Worm (Caenorhabditis elegans) whole organism, midembryonic: ENCODE data around the gene sdz-6.

Experiments
- T22C8.4 ChIP-seq: fragments of 200-800 bp; sonication (Bioruptor generic); IDR thresholded peaks from 2 replicates; pipeline ENCODE4 v1.3.6; 2022; ENCODE audit warnings: missing genetic modification characterization, missing compliant biosample characterization
- cog-1 ChIP-seq: sonication (generic microtip); optimal IDR thresholded peaks from 2 replicates; lab custom pipeline; 2016; ENCODE audit warnings: missing genetic modification characterization, missing compliant biosample characterization
- flt-1 ChIP-seq: fragments of 200-800 bp; sonication (Bioruptor generic); IDR thresholded peaks from 2 replicates; pipeline ENCODE4 v1.3.6; 2022; ENCODE audit warnings: missing genetic modification characterization, missing compliant biosample characterization
- klf-2 ChIP-seq: fragments of 200-800 bp; sonication (Bioruptor generic); conservative IDR thresholded peaks from 2 replicates; pipeline ENCODE4 v1.3.6; 2022; ENCODE audit warnings: missing genetic modification reagents, missing genetic modification characterization, missing compliant biosample characterization
- med-1 ChIP-seq: sonication (generic microtip); optimal IDR thresholded peaks from 2 replicates; lab custom pipeline; 2017; ENCODE audit warnings: missing genetic modification characterization, mild to moderate bottlenecking, missing compliant biosample characterization, antibody characterized with exemption, missing genetic modification reagents; ENCODE audit not compliant: insufficient read depth
- ref-1 ChIP-seq: fragments of 200-800 bp; sonication (Bioruptor generic); conservative IDR thresholded peaks from 2 replicates; pipeline ENCODE4 v1.3.6; 2022; ENCODE audit warnings: missing genetic modification reagents, missing genetic modification characterization, missing compliant biosample characterization
- tab-1 ChIP-seq: fragments of 200-800 bp; sonication (Bioruptor generic); IDR thresholded peaks from 2 replicates; pipeline ENCODE4 v1.3.6; 2022; ENCODE audit warnings: missing genetic modification characterization, missing compliant biosample characterization
- ztf-23 ChIP-seq: fragments of 200-800 bp; sonication (Bioruptor generic); IDR thresholded peaks from 2 replicates; pipeline ENCODE4 v1.3.6; 2022; ENCODE audit warnings: missing genetic modification reagents, missing genetic modification characterization, missing compliant biosample characterization
- ztf-29 ChIP-seq: fragments of 200-800 bp; sonication (Bioruptor generic); IDR thresholded peaks from 2 replicates; pipeline ENCODE4 v1.3.6; 2022; ENCODE audit warnings: missing genetic modification reagents, missing genetic modification characterization, missing compliant biosample characterization

The sdz-6 gene

ce11 chrV:19320385-19320784 lies at the start of gene sdz-6:
sdz-6 (plus strand) TSS chrV:19320613.
- no peak for TF ChIP-seq ztf-23 (GFP tag; lab: Robert Waterston, UW)
- TF ChIP-seq T22C8.4 (GFP tag; lab: Robert Waterston, UW) = no peak
- TF ChIP-seq cog-1 (tag; lab: Kevin White, UChicago) = no peak
- no peak for TF ChIP-seq klf-2
- no peak for TF ChIP-seq ref-1
- TF ChIP-seq med-1 (GFP tag; lab: Kevin White, UChicago) = no peak
- TF ChIP-seq tab-1 (GFP tag; lab: Robert Waterston, UW) = no peak
- no peak for TF ChIP-seq ztf-29 (GFP tag; lab: Robert Waterston, UW)
- TF ChIP-seq flt-1 (GFP tag; lab: Robert Waterston, UW) = no peak

- TF ChIP-seq tab-1 (GFP tag; lab: Robert Waterston, UW) (no peak), cog-1 (tag; lab: Kevin White, UChicago) (no peak), flt-1 (GFP tag; lab: Robert Waterston, UW) (no peak), klf-2 (no peak), ztf-29 (GFP tag; lab: Robert Waterston, UW) (no peak), ztf-23 (GFP tag; lab: Robert Waterston, UW) (no peak), T22C8.4 (GFP tag; lab: Robert Waterston, UW) (no peak), ref-1 (no peak)
Measured at ce11 chrV:19276354-19276753, 44.1 kb upstream of the sdz-6 start.

ce11 chrV:19278488-19278887 lies 41.9 kb upstream of the sdz-6 start:
- TF ChIP-seq ztf-23 (GFP tag; lab: Robert Waterston, UW) (no peak), klf-2 (no peak), T22C8.4 (GFP tag; lab: Robert Waterston, UW) (no peak), flt-1 (GFP tag; lab: Robert Waterston, UW) (no peak), ztf-29 (GFP tag; lab: Robert Waterston, UW) (no peak), cog-1 (tag; lab: Kevin White, UChicago) (no peak), ref-1 (no peak), med-1 (GFP tag; lab: Kevin White, UChicago) (no peak), tab-1 (GFP tag; lab: Robert Waterston, UW) (no peak)

DNA sequence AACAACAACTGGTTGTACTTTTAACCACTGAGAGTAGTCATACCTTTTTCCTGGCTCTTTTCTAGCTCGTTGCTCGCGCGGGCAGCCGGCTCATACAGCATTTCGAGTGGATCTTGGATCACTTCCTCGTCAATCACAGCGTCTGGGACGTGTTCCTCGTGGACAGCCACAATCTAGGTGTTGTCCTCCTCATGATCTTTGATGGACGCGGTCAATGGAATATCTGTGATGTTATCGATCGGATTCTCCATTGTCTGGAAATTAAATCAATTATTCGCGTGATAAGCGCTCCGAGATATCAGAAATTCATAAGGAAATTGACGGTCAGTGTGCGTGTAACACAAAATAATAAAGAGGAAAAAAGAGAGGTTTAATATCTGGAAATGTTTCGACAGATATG lies 40.5 kb upstream of the sdz-6 start, which contains the start of gene F21D9.8:
TSS of gene F21D9.8 (minus strand) at position 101 of the 400 bp plus-strand sequence.
- TF ChIP-seq T22C8.4 (GFP tag; lab: Robert Waterston, UW) (no peak), klf-2 (no peak), tab-1 (GFP tag; lab: Robert Waterston, UW) (no peak), flt-1 (GFP tag; lab: Robert Waterston, UW) (no peak), ztf-23 (GFP tag; lab: Robert Waterston, UW) (no peak)

ce11 chrV:19282314-19282713 lies 38.1 kb upstream of the sdz-6 start, which contains the start of gene fbxb-117:
fbxb-117 (plus strand) TSS chrV:19282614.
- TF ChIP-seq T22C8.4 (GFP tag; lab: Robert Waterston, UW) = no peak

ce11 chrV:19285921-19286320 lies 34.5 kb upstream of the sdz-6 start:
- TF ChIP-seq flt-1 (GFP tag; lab: Robert Waterston, UW) (no peak), T22C8.4 (GFP tag; lab: Robert Waterston, UW) (no peak), klf-2 (no peak), ref-1 (no peak)

- TF ChIP-seq tab-1 (GFP tag; lab: Robert Waterston, UW) = no peak
- no peak for TF ChIP-seq flt-1 (GFP tag; lab: Robert Waterston, UW)
- TF ChIP-seq ztf-23 (GFP tag; lab: Robert Waterston, UW) = no peak
- TF ChIP-seq klf-2 = no peak
- no peak for TF ChIP-seq ref-1
- no peak for TF ChIP-seq med-1 (GFP tag; lab: Kevin White, UChicago)
- no peak for TF ChIP-seq ztf-29 (GFP tag; lab: Robert Waterston, UW)
- TF ChIP-seq T22C8.4 (GFP tag; lab: Robert Waterston, UW) = no peak
- TF ChIP-seq cog-1 (tag; lab: Kevin White, UChicago) = no peak
Measured at ce11 chrV:19288073-19288805, 32.2 kb upstream of the sdz-6 start, which contains the start of the genes F55C9.3 and fbxb-57. F55C9.3 (minus strand) TSS chrV:19288173. fbxb-57 (plus strand) TSS chrV:19288755.

- TF ChIP-seq ztf-23 (GFP tag; lab: Robert Waterston, UW) (no peak), cog-1 (tag; lab: Kevin White, UChicago) (no peak)
Measured at ce11 chrV:19293025-19293424, 27.4 kb upstream of the sdz-6 start, which contains the start of gene F55C9.5. F55C9.5 (minus strand) TSS chrV:19293125.

DNA sequence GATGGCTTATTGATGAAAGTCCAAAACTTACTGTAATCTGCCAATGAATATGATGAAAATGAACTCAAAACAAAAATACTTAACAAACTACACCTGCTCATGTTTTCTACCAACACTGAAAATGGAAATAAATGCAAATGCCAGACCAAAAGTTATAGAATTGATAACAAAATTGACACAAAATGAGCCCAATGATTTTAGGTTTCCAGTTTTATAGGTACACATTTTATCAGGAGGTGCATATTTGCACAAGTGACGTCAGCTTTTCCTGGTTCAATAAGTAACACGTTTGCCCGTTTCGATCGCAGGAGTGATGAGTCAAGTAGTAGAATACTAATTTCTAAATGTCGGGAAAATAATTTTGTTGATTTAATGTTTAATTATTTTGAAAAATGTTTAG lies 23.7 kb upstream of the sdz-6 start, which contains the start of gene F55C9.6:
TSS of gene F55C9.6 (minus strand) at position 101 of the 400 bp plus-strand sequence.
- no peak for TF ChIP-seq klf-2
- no peak for TF ChIP-seq T22C8.4 (GFP tag; lab: Robert Waterston, UW)
- no peak for TF ChIP-seq tab-1 (GFP tag; lab: Robert Waterston, UW)
- no peak for TF ChIP-seq ref-1
- no peak for TF ChIP-seq flt-1 (GFP tag; lab: Robert Waterston, UW)
- no peak for TF ChIP-seq med-1 (GFP tag; lab: Kevin White, UChicago)
- TF ChIP-seq ztf-23 (GFP tag; lab: Robert Waterston, UW) = no peak
- no peak for TF ChIP-seq ztf-29 (GFP tag; lab: Robert Waterston, UW)
- no peak for TF ChIP-seq cog-1 (tag; lab: Kevin White, UChicago)

- TF ChIP-seq ztf-29 (GFP tag; lab: Robert Waterston, UW) = no peak
- no peak for TF ChIP-seq cog-1 (tag; lab: Kevin White, UChicago)
- no peak for TF ChIP-seq ztf-23 (GFP tag; lab: Robert Waterston, UW)
- peak; percentile 53; the same call in 1 of the 2 replicates for TF ChIP-seq T22C8.4 (GFP tag; lab: Robert Waterston, UW)
- TF ChIP-seq flt-1 (GFP tag; lab: Robert Waterston, UW) = no peak
- TF ChIP-seq tab-1 (GFP tag; lab: Robert Waterston, UW) = no peak
Measured at ce11 chrV:19297510-19297909, 22.9 kb upstream of the sdz-6 start, which contains the start of gene fbxb-60. fbxb-60 (plus strand) TSS chrV:19297810.
